Fruit fly (Drosophila melanogaster) whole organism, adult: ENCODE results near the gene CG14221.

Experiments
- CG11617 ChIP-seq: fragments of 200-800 bp; sonication (Bioruptor generic); optimal IDR thresholded peaks from 2 replicates; lab custom pipeline; 2017; ENCODE audit warnings: mild to moderate bottlenecking, missing biosample characterization, missing genetic modification reagents, missing genetic modification characterization
- CG12768 ChIP-seq: fragments of 200-800 bp; sonication (Bioruptor generic); optimal IDR thresholded peaks from 2 replicates; lab custom pipeline; 2017; ENCODE audit warnings: missing biosample characterization, missing genetic modification characterization, mild to moderate bottlenecking, moderate library complexity, missing genetic modification reagents
- CG14711 ChIP-seq: fragments of 200-800 bp; sonication (Bioruptor generic); optimal IDR thresholded peaks from 2 replicates; lab custom pipeline; 2018; ENCODE audit warnings: missing biosample characterization, mild to moderate bottlenecking, missing genetic modification characterization, moderate library complexity
- CG1620 ChIP-seq: fragments of 200-800 bp; sonication (Bioruptor generic); optimal IDR thresholded peaks from 2 replicates; lab custom pipeline; 2016; ENCODE audit warnings: missing biosample characterization, missing genetic modification characterization
- CG33017 ChIP-seq: fragments of 200-800 bp; sonication (Bioruptor generic); optimal IDR thresholded peaks from 2 replicates; lab custom pipeline; 2018; ENCODE audit warnings: missing biosample characterization, mild to moderate bottlenecking, missing genetic modification characterization, moderate library complexity
- CG5204 ChIP-seq: fragments of 200-800 bp; sonication (Bioruptor generic); optimal IDR thresholded peaks from 2 replicates; lab custom pipeline; 2016; ENCODE audit warnings: missing biosample characterization, missing genetic modification characterization
- CG7045 ChIP-seq: fragments of 200-800 bp; sonication (Bioruptor generic); optimal IDR thresholded peaks from 2 replicates; lab custom pipeline; 2017; ENCODE audit warnings: missing biosample characterization, mild to moderate bottlenecking, missing genetic modification characterization
- CG7101 ChIP-seq: fragments of 200-800 bp; sonication (Bioruptor generic); optimal IDR thresholded peaks from 2 replicates; lab custom pipeline; 2018; ENCODE audit warnings: missing biosample characterization, mild to moderate bottlenecking, missing genetic modification characterization, moderate library complexity
- Clk ChIP-seq: fragments of 200-800 bp; sonication (Bioruptor generic); optimal IDR thresholded peaks from 2 replicates; lab custom pipeline; 2017; ENCODE audit warnings: missing biosample characterization, missing genetic modification characterization
- Crg-1 ChIP-seq: fragments of 200-800 bp; sonication (Bioruptor generic); optimal IDR thresholded peaks from 2 replicates; lab custom pipeline; 2016; ENCODE audit warnings: missing biosample characterization, missing genetic modification characterization
- Hr96 ChIP-seq: fragments of 200-800 bp; sonication (Bioruptor generic); optimal IDR thresholded peaks from 2 replicates; lab custom pipeline; 2016; ENCODE audit warnings: missing biosample characterization, missing genetic modification characterization
- Mnt ChIP-seq: fragments of 200-800 bp; sonication (Bioruptor generic); optimal IDR thresholded peaks from 2 replicates; lab custom pipeline; 2016; ENCODE audit warnings: missing biosample characterization, mild to moderate bottlenecking, missing genetic modification characterization
- bab1 ChIP-seq: fragments of 200-800 bp; sonication (Bioruptor generic); optimal IDR thresholded peaks from 3 replicates; lab custom pipeline; 2019; ENCODE audit warnings: missing biosample characterization, mild to moderate bottlenecking, missing genetic modification characterization, moderate library complexity
- cic ChIP-seq: fragments of 200-800 bp; sonication (Bioruptor generic); optimal IDR thresholded peaks from 2 replicates; lab custom pipeline; 2017; ENCODE audit warnings: missing biosample characterization, mild to moderate bottlenecking, missing genetic modification characterization, moderate library complexity
- cnc ChIP-seq, 2 experiments: fragments of >200 bp; optimal IDR thresholded peaks; 2 replicates each; lab custom pipeline; 2017
- kay ChIP-seq: fragments of 200-800 bp; sonication (Bioruptor generic); peaks from one replicate; lab custom pipeline; 2016; ENCODE audit warnings: missing biosample characterization, missing genetic modification characterization, borderline replicate concordance
- ovo ChIP-seq: fragments of 200-800 bp; sonication (Bioruptor generic); optimal IDR thresholded peaks from 2 replicates; lab custom pipeline; 2016; ENCODE audit warnings: missing biosample characterization, missing genetic modification characterization
- pad ChIP-seq: fragments of 200-800 bp; sonication (Bioruptor generic); optimal IDR thresholded peaks from 3 replicates; lab custom pipeline; 2017; ENCODE audit warnings: missing biosample characterization, missing genetic modification characterization, mild to moderate bottlenecking, moderate library complexity, missing genetic modification reagents
- tj ChIP-seq: fragments of 200-800 bp; sonication (Bioruptor generic); optimal IDR thresholded peaks from 3 replicates; lab custom pipeline; 2017; ENCODE audit warnings: missing biosample characterization, mild to moderate bottlenecking, missing genetic modification characterization, moderate library complexity
- toe ChIP-seq: fragments of 200-800 bp; sonication (Bioruptor generic); optimal IDR thresholded peaks from 2 replicates; lab custom pipeline; 2016; ENCODE audit warnings: missing biosample characterization, missing genetic modification characterization

Gene CG14221

DNA sequence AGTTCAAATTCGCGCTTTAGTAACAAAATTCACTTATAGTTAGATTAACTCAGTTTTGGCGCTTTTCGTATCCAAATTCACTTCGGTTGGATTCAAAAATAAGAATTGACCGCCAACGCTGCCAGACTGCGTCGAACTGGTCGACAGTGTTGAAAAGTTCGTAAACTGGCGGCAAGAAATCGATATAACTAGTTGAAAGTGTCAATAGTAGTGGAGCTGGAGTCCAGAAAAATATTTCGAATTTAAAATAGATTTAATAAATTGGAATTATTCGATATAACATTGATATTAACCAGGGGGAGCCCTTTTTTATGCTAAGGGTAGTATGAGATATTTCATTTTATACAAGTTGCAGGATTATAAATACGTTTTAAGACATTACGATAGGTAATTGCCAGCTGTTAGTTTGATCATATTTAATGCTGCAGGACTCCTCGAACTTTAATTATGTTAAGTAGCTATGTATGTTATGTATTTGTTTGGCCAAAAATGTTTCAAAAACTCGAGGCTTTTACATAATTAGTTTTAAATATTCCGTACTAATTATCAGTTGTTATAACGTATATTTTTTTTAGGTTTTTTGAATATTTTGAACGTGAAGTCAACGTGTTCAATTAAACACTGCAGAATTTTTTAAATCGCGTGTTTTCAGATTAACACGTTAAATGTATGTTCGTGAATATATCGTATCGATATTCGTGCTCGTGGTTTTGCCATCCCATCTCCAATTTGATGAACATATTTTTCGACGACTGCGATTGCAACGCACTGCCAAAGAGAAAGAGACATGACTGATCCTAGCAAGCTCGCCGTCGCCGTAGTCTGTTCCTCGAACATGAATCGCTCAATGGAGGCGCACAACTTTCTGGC lies 43.0 kb upstream of the CG14221 start, which contains the start of the genes CG14223 and Ssu72:
TSS of gene CG14223 (minus strand) at position 113 of the 870 bp plus-strand sequence.
TSS of gene Ssu72 (plus strand) at position 703 of the 870 bp plus-strand sequence.
- TF ChIP-seq pad (no peak), CG5204 (peak; percentile 42), CG14711 (tag; lab: Kevin White, UChicago) (no peak), toe (no peak), Crg-1 (GFP tag; lab: Kevin White, UChicago) (peak; percentile 4), Mnt (peak; percentile 47), CG11617 (GFP tag; lab: Kevin White, UChicago) (no peak), CG1620 (peak; percentile 69), CG7101 (tag; lab: Kevin White, UChicago) (peak; percentile 22), Hr96 (GFP tag; lab: Kevin White, UChicago) (peak; percentile 23)

DNA sequence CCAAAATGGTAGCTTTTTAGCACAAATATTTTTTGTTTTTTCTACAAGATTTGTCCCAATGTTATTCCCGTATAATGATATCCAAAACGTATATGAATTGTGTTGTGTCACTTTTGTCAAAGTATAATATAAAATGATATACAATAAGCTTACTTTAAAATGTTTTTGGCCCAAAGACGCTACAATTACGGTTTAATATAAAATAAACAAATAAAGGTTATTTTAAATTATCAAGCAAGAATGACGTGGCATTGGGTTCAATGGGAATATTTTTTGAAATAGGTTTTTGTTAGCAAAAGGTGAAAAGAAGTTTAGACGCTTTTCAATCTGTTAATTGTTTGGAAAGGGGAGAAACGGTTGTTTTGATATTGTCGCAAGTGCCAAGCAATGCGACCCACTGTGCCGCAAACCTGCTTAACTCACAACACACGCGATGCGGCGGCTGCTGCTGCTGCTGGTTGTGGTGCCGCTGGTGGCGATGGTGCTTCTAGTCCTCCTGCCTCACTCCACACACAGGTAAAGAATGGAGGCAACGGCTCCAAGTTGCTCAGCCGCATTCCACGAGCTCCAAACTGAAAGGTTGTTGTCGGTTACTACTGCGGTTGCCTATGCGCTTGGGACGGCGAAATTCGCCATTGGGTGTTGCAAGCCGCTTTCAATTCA lies 42.3 kb upstream of the CG14221 start:
- TF ChIP-seq CG7101 (tag; lab: Kevin White, UChicago) (peak; percentile 47), CG1620 (no peak), CG33017 (tag; lab: Kevin White, UChicago) (no peak), toe (no peak), tj (GFP tag; lab: Kevin White, UChicago) (peak; percentile 17), pad (peak; percentile 8), Hr96 (GFP tag; lab: Kevin White, UChicago) (no peak), ovo (GFP tag; lab: Kevin White, UChicago) (peak; percentile 19), CG7045 (GFP tag; lab: Kevin White, UChicago) (peak; percentile 17), CG5204 (peak; percentile 50), CG12768 (no peak), kay (GFP tag; lab: Kevin White, UChicago) (no peak), CG11617 (GFP tag; lab: Kevin White, UChicago) (peak; percentile 60)

DNA sequence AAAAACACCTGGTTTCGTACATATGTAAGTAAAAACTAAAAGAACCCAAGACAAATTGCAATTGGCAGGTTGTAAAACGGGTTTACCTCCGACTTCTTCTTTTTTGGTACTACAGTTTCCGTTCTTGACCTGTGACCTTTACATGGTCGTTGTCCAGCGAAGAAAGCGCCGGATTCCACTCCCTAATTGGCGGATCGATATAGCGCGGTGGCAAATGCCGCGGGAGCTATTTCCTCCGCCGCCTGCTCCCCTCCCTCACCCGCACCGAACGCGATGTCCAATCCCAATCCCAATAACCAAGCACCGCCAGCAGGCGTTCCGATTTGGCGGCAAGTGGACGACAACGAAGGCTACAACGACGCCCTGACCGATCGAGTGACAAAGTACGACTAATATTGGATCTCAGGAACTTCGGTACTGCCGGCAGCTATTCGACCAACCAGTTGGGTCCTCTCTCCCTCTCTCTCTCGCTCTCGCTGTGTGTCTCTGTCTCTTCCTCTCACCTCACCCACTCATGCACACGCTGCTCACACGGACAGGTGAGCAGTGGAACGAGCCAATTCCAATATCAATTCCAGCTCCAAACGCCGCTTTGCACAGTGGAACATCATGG lies 41.6 kb upstream of the CG14221 start:
- TF ChIP-seq bab1 (GFP tag; lab: Kevin White, UChicago) (peak; percentile 40), CG5204 (no peak), CG1620 (peak; percentile 29), Crg-1 (GFP tag; lab: Kevin White, UChicago) (no peak), CG14711 (tag; lab: Kevin White, UChicago) (no peak), cic (no peak), CG7101 (tag; lab: Kevin White, UChicago) (no peak), CG12768 (peak; percentile 1), tj (GFP tag; lab: Kevin White, UChicago) (no peak), toe (no peak)

DNA sequence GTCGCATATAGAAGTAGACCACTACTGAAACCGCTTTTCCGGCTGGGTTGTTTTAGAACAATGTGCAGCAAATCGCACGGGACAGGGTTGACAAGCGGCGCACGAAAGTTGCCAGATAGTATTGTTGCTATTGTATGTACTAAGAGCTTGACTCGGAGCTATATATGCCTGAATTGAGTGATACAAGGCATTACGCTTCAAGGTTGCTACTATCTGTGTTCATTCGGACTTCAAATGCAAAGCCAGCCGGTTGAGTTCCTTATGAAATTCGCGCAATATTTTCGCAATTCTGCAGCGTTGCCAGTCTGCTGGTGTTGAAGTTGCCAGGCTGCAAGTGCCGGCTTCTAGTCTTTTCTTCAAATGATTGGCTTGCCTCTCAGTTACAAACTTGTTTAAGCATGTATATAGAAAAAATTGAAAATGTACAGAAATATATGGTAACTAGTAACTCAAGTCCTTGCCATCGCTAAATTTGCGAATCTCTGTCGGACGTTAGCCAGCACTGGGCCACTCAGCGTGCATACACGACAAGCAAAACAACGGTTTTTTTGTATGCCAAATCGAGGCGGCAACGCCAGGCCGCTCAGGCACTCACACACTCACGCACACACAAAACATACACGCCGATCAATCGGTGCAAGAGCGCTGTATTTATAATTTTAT lies 30.8 kb upstream of the CG14221 start, which contains the start of the genes Ranbp21 and Elys:
TSS of gene Ranbp21 (minus strand) at position 513 of the 663 bp plus-strand sequence.
TSS of gene Elys (plus strand) at position 549 of the 663 bp plus-strand sequence.
- peak; percentile 66 for TF ChIP-seq Mnt
- no peak for TF ChIP-seq CG7045 (GFP tag; lab: Kevin White, UChicago)
- peak; percentile 3 for TF ChIP-seq Clk (GFP tag; lab: Kevin White, UChicago)
- TF ChIP-seq CG7101 (tag; lab: Kevin White, UChicago): peak; percentile 58
- TF ChIP-seq cic: no peak
- peak; percentile 81 for TF ChIP-seq CG1620
- TF ChIP-seq CG11617 (GFP tag; lab: Kevin White, UChicago): peak; percentile 55
- TF ChIP-seq pad: peak; percentile 71
- peak; percentile 21 for TF ChIP-seq CG12768
- peak; percentile 93 for TF ChIP-seq CG14711 (tag; lab: Kevin White, UChicago)
- TF ChIP-seq Crg-1 (GFP tag; lab: Kevin White, UChicago): peak; percentile 56
- TF ChIP-seq cnc (optimal IDR thresholded peaks at IDR 0.05; lab: Kevin White, UChicago): no peak
- no peak for TF ChIP-seq toe
- no peak for TF ChIP-seq bab1 (GFP tag; lab: Kevin White, UChicago)
- no peak for TF ChIP-seq Hr96 (GFP tag; lab: Kevin White, UChicago)
- TF ChIP-seq CG5204: no peak
- no peak for TF ChIP-seq kay (GFP tag; lab: Kevin White, UChicago)
- TF ChIP-seq CG33017 (tag; lab: Kevin White, UChicago): no peak
- peak; percentile 53 for TF ChIP-seq tj (GFP tag; lab: Kevin White, UChicago)
- peak; percentile 87 for TF ChIP-seq ovo (GFP tag; lab: Kevin White, UChicago)

DNA sequence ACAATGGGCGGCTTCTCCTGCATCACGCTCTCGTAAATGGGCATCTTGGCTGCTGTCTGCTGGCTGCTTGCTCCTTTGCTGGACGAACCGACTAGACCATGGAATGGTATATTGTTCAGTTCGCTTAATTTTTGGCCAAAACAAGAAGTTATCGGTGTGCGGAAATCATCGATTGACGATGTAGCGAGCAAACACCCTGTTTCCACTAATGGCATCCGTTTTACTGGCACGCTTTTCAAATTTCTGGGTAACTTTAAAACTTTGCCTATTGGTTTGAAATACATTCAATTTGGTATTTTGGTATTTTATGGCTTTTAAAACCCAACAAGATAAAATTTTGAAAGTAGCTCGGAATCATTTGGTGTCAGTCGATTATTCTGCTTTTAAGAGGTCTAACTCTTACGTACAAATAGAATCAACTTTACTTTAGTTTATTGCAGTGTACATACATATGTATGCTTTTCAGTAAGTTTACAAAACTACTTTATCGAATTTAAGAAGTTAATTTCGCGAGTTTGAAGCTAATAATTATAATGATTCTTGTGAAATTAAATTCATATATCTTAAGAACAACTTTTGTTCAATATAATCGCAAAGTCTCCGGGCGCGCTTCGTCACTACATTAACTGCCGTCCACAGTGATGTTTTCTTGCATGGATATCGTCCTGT lies 25.0 kb upstream of the CG14221 start, which contains the start of gene Arp10:
TSS of gene Arp10 (minus strand) at position 304 of the 669 bp plus-strand sequence.
- peak; percentile 36 for TF ChIP-seq CG33017 (tag; lab: Kevin White, UChicago)
- TF ChIP-seq CG14711 (tag; lab: Kevin White, UChicago): no peak
- TF ChIP-seq kay (GFP tag; lab: Kevin White, UChicago): no peak
- no peak for TF ChIP-seq ovo (GFP tag; lab: Kevin White, UChicago)
- TF ChIP-seq toe: no peak
- TF ChIP-seq CG1620: no peak
- TF ChIP-seq bab1 (GFP tag; lab: Kevin White, UChicago): peak; percentile 15
- no peak for TF ChIP-seq pad
